Worm (Caenorhabditis elegans) whole organism, L4/young adult: ENCODE results near the gene mpz-5.
"Not testable (repeated sequence)": the region's sequence is repeated elsewhere in the genome, so short reads cannot be mapped to it uniquely, and the experiment has no call there.

ENCODE experiments used
- dao-5 ChIP-seq: sonication (generic microtip); optimal IDR thresholded peaks from 2 replicates; lab custom pipeline; 2016; ENCODE audit warnings: missing genotype, missing genetic modification characterization, moderate library complexity, missing compliant biosample characterization
- him-1 ChIP-seq: sonication (generic microtip); optimal IDR thresholded peaks from 2 replicates; lab custom pipeline; 2016; ENCODE audit warnings: missing genotype, missing genetic modification reagents, missing genetic modification characterization, missing compliant biosample characterization

DNA sequence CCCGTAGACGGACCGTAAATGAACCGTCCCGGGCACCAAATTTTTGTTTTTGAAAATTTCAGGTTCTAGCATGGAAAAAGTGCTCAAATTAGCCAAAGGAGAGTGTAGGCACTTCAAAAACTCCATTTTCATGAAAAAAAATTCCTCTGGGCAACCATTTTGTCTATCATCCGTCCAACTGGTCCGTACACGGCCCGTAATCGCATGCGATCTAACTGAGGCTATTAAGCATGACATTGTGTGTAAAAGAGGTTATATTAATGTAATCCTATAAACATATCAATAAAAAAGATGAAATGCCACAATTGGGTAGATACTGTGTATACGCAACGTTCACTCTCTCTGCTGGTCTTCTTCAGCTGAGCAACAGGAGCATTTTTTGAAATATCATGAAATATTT, 51.0 kb downstream of the mpz-5 start, which contains the start of gene R09E10.1:
- not testable (repeated sequence) for TF ChIP-seq dao-5, him-1
